Worm (Caenorhabditis elegans): ENCODE results near the gene K01G5.8.

DNA sequence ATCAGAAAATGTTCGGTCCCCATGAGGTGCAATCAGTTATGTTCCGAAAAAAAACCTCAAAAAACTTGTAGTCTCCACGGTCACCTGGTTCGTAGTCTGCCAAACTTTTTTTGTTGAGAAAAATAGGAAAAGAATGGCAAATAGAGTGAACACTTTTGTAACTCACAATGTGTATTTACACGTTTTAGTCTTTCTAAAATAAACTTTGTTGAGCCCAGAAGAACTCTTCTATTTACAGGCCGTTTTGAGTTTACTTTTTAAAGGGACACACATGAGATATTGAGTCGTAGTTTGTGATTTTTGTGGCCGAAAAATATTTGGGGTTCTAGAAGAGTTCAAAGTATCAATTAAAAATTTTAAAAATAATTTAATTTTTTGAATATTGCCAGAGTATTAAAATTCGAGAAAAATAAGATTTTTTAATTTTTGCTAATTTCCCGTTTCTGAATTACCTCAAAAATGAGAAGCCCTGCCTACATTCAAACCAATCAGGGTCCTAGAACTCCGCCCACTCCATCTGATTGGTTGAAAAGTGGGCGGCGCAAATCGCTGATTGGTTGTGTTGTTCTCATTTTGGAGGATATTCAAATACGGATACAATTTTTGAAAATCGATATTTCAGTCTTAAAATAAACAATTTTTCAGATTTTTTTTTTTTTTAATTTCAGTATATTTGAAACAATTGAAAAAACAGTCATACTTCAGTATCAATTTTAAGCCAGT is 5.9 kb downstream of the K01G5.8 start:
- no peak for TF ChIP-seq ama-1 (optimal IDR thresholded peaks at IDR 0.05)
- TF ChIP-seq ceh-36 (tag; optimal IDR thresholded peaks at IDR 0.05), result no peak
- TF ChIP-seq B0310.2 (tag; optimal IDR thresholded peaks at IDR 0.05), result no peak
- TF ChIP-seq pes-1 (GFP tag; IDR thresholded peaks at IDR 0.05), result no peak
- no peak for TF ChIP-seq sea-1 (GFP tag; conservative IDR thresholded peaks at IDR 0.05)
- no peak for TF ChIP-seq tbx-37 (GFP tag; conservative IDR thresholded peaks at IDR 0.05)
- TF ChIP-seq ets-7 (tag; optimal IDR thresholded peaks at IDR 0.05), result no peak

Measured in whole organism, early embryonic.